Worm (Caenorhabditis elegans) whole organism, young adult: ENCODE results near the gene eat-2.

Experiments used
- B0019.2 ChIP-seq: fragments of 200-800 bp; sonication (Bioruptor generic); conservative IDR thresholded peaks from 2 replicates; pipeline ENCODE4 v1.3.6; 2022; ENCODE audit warnings: missing genetic modification reagents, missing genetic modification characterization, missing compliant biosample characterization
- D2030.7 ChIP-seq: fragments of 200-800 bp; sonication (Bioruptor generic); IDR thresholded peaks from 2 replicates; pipeline ENCODE4 v1.3.6; 2022; ENCODE audit warnings: missing genetic modification reagents, missing genetic modification characterization, missing compliant biosample characterization
- F22D6.2 ChIP-seq: sonication (generic microtip); optimal IDR thresholded peaks from 2 replicates; lab custom pipeline; 2016; ENCODE audit warnings: mild to moderate bottlenecking, missing genetic modification characterization, missing compliant biosample characterization
- T26A5.8 ChIP-seq: sonication (generic microtip); optimal IDR thresholded peaks from 2 replicates; lab custom pipeline; 2016; ENCODE audit warnings: missing genetic modification characterization, missing compliant biosample characterization
- ZK185.1 ChIP-seq: sonication (generic microtip); optimal IDR thresholded peaks from 2 replicates; lab custom pipeline; 2016; ENCODE audit warnings: mild to moderate bottlenecking, missing genetic modification characterization, missing compliant biosample characterization; ENCODE audit not compliant: poor library complexity, severe bottlenecking
- atf-7 ChIP-seq: sonication (generic microtip); optimal IDR thresholded peaks from 2 replicates; lab custom pipeline; 2017; ENCODE audit warnings: mild to moderate bottlenecking, missing genetic modification characterization, missing compliant biosample characterization
- bed-1 ChIP-seq: fragments of 200-800 bp; sonication (Bioruptor generic); IDR thresholded peaks from 2 replicates; pipeline ENCODE4 v1.3.6; 2022; ENCODE audit warnings: missing genetic modification reagents, missing genetic modification characterization, missing compliant biosample characterization
- cebp-1 ChIP-seq, 2 experiments: fragments of 200-800 bp in 1 of 2; sonication (Bioruptor generic) in 1 of 2; sonication (generic microtip) in 1 of 2; IDR thresholded peaks in 1 of 2; optimal IDR thresholded peaks in 1 of 2; 2 replicates each; pipeline versions ENCODE4 v1.3.6 to Lab custom; 2017 to 2022; ENCODE audit warnings: missing compliant biosample characterization in 2 of 2, missing genetic modification characterization in 2 of 2, mild to moderate bottlenecking in 1 of 2, missing genetic modification reagents in 1 of 2, moderate library complexity in 1 of 2
- efl-1 ChIP-seq: fragments of 150-350 bp; optimal IDR thresholded peaks from 2 replicates; lab custom pipeline; 2014; ENCODE audit warnings: missing biosample characterization, missing genetic modification reagents, missing genetic modification characterization
- egl-44 ChIP-seq: fragments of 200-800 bp; sonication (Bioruptor generic); IDR thresholded peaks from 2 replicates; pipeline ENCODE4 v1.3.6; 2022; ENCODE audit warnings: missing genetic modification reagents, missing genetic modification characterization, missing compliant biosample characterization
- ekl-4 ChIP-seq: fragments of 200-800 bp; sonication (Bioruptor generic); IDR thresholded peaks from 2 replicates; pipeline ENCODE4 v1.3.6; 2022; ENCODE audit warnings: missing genetic modification reagents, missing genetic modification characterization, missing compliant biosample characterization
- fkh-3 ChIP-seq: sonication (generic microtip); optimal IDR thresholded peaks from 2 replicates; lab custom pipeline; 2016; ENCODE audit warnings: mild to moderate bottlenecking, missing genetic modification characterization, missing compliant biosample characterization
- him-1 ChIP-seq: sonication (generic microtip); optimal IDR thresholded peaks from 2 replicates; lab custom pipeline; 2016; ENCODE audit warnings: missing genotype, missing genetic modification reagents, missing genetic modification characterization, missing compliant biosample characterization
- hrde-1 ChIP-seq: sonication (generic microtip); optimal IDR thresholded peaks from 2 replicates; lab custom pipeline; 2016; ENCODE audit warnings: missing genetic modification characterization, mild to moderate bottlenecking, missing compliant biosample characterization, moderate library complexity, missing genotype, missing genetic modification reagents, borderline replicate concordance
- lsl-1 ChIP-seq: fragments of 200-800 bp; sonication (Bioruptor generic); optimal IDR thresholded peaks from 2 replicates; lab custom pipeline; 2018; ENCODE audit warnings: mild to moderate bottlenecking, missing genetic modification characterization, moderate library complexity, missing compliant biosample characterization
- mel-28 ChIP-seq: sonication (generic microtip); optimal IDR thresholded peaks from 2 replicates; lab custom pipeline; 2016; ENCODE audit warnings: borderline replicate concordance, mild to moderate bottlenecking, missing genetic modification characterization, missing compliant biosample characterization
- mxl-1 ChIP-seq: sonication (generic microtip); optimal IDR thresholded peaks from 2 replicates; lab custom pipeline; 2016; ENCODE audit warnings: missing genetic modification characterization, missing compliant biosample characterization
- nhr-179 ChIP-seq: sonication (generic microtip); optimal IDR thresholded peaks from 2 replicates; lab custom pipeline; 2016; ENCODE audit warnings: mild to moderate bottlenecking, missing genetic modification characterization, missing compliant biosample characterization
- rpc-1 ChIP-seq, 2 experiments: fragments of 150-350 bp in 1 of 2; sonication (generic microtip) in 1 of 2; optimal IDR thresholded peaks; 2 replicates each; lab custom pipeline; 2014 to 2018; ENCODE audit warnings: missing biosample characterization in 1 of 2, missing genetic modification characterization in 1 of 2, missing genetic modification reagents in 1 of 2, missing genotype in 1 of 2
- sdz-38 ChIP-seq: sonication (generic microtip); optimal IDR thresholded peaks from 2 replicates; lab custom pipeline; 2016; ENCODE audit warnings: missing genotype, missing genetic modification characterization, missing compliant biosample characterization
- snpc-1.3 ChIP-seq: sonication (generic microtip); optimal IDR thresholded peaks from 2 replicates; lab custom pipeline; 2017; ENCODE audit warnings: missing genetic modification characterization, mild to moderate bottlenecking, missing compliant biosample characterization, antibody characterized with exemption, moderate library complexity, missing genotype, missing genetic modification reagents; ENCODE audit not compliant: insufficient read depth
- snpc-3.4 ChIP-seq: sonication (generic microtip); optimal IDR thresholded peaks from 2 replicates; lab custom pipeline; 2017; ENCODE audit warnings: missing genetic modification characterization, mild to moderate bottlenecking, missing compliant biosample characterization, antibody characterized with exemption, moderate library complexity, missing genotype, missing genetic modification reagents
- tlf-1 ChIP-seq: fragments of 200-800 bp; sonication (Bioruptor generic); optimal IDR thresholded peaks from 2 replicates; lab custom pipeline; 2018; ENCODE audit warnings: mild to moderate bottlenecking, missing genetic modification characterization, missing compliant biosample characterization
- unc-130 ChIP-seq: sonication (generic microtip); optimal IDR thresholded peaks from 2 replicates; lab custom pipeline; 2016; ENCODE audit warnings: missing genetic modification reagents, missing genetic modification characterization, missing compliant biosample characterization
- unc-62 ChIP-seq: fragments of 150-350 bp; optimal IDR thresholded peaks from 2 replicates; lab custom pipeline; 2014; ENCODE audit warnings: missing biosample characterization, missing genetic modification reagents, missing genetic modification characterization
- zfh-2 ChIP-seq: fragments of 200-800 bp; sonication (Bioruptor generic); conservative IDR thresholded peaks from 2 replicates; pipeline ENCODE4 v1.3.6; 2022; ENCODE audit warnings: missing genetic modification reagents, missing genetic modification characterization, missing compliant biosample characterization
- zim-3 ChIP-seq: sonication (generic microtip); optimal IDR thresholded peaks from 2 replicates; lab custom pipeline; 2017; ENCODE audit warnings: mild to moderate bottlenecking, missing genetic modification characterization, moderate library complexity, missing compliant biosample characterization
- ztf-22 ChIP-seq: fragments of 200-800 bp; sonication (Bioruptor generic); optimal IDR thresholded peaks from 2 replicates; lab custom pipeline; 2018; ENCODE audit warnings: mild to moderate bottlenecking, missing genetic modification characterization, moderate library complexity, missing compliant biosample characterization

The eat-2 gene

ce11 chrII:14205335-14205734, 33.9 kb upstream of the eat-2 start, which contains the start of gene ace-3:
ace-3 (plus strand) TSS chrII:14205635.
- TF ChIP-seq snpc-1.3 (tag; lab: Kevin White, UChicago) (no peak), zim-3 (tag; lab: Kevin White, UChicago) (no peak), sdz-38 (tag; lab: Kevin White, UChicago) (no peak), ekl-4 (GFP tag; lab: Robert Waterston, UW) (no peak), B0019.2 (no peak), D2030.7 (GFP tag; lab: Robert Waterston, UW) (no peak), unc-130 (no peak), F22D6.2 (no peak), mel-28 (tag; lab: Kevin White, UChicago) (no peak), lsl-1 (no peak), atf-7 (tag; lab: Kevin White, UChicago) (no peak), efl-1 (no peak), egl-44 (GFP tag; lab: Robert Waterston, UW) (no peak), nhr-179 (tag; lab: Kevin White, UChicago) (no peak), rpc-1 (optimal IDR thresholded peaks at IDR 0.05; lab: Kevin White, UChicago) (no peak), rpc-1 (tag; optimal IDR thresholded peaks at IDR 0.05; lab: Kevin White, UChicago) (no peak), ZK185.1 (tag; lab: Kevin White, UChicago) (no peak), mxl-1 (tag; lab: Kevin White, UChicago) (no peak), snpc-3.4 (tag; lab: Kevin White, UChicago) (no peak), him-1 (tag; lab: Kevin White, UChicago) (no peak)

ce11 chrII:14197499-14198096, 26.1 kb upstream of the eat-2 start, which contains the start of gene ace-4:
ace-4 (plus strand) TSS chrII:14198046.
- TF ChIP-seq B0019.2, result no peak
- 0 out of 2 replicates have a peak, but pooled peaks have one; percentile 12 for TF ChIP-seq zfh-2 (GFP tag; lab: Robert Waterston, UW)

- TF ChIP-seq nhr-179 (tag; lab: Kevin White, UChicago) (no peak), T26A5.8 (tag; lab: Kevin White, UChicago) (no peak), efl-1 (no peak), D2030.7 (GFP tag; lab: Robert Waterston, UW) (no peak)
Measured at ce11 chrII:14195931-14196330, 24.5 kb upstream of the eat-2 start.

- TF ChIP-seq lsl-1 (no peak), fkh-3 (no peak), unc-62 (no peak)
Measured at ce11 chrII:14187456-14187855, 16.0 kb upstream of the eat-2 start.

- TF ChIP-seq sdz-38 (tag; lab: Kevin White, UChicago) (no peak), tlf-1 (GFP tag; lab: Kevin White, UChicago) (no peak), ztf-22 (GFP tag; lab: Kevin White, UChicago) (no peak), zim-3 (tag; lab: Kevin White, UChicago) (no peak), bed-1 (GFP tag; lab: Robert Waterston, UW) (no peak), atf-7 (tag; lab: Kevin White, UChicago) (peak; percentile 6)
Measured at ce11 chrII:14186937-14187336, 15.5 kb upstream of the eat-2 start.

- TF ChIP-seq cebp-1 (GFP tag; IDR thresholded peaks at IDR 0.05; lab: Robert Waterston, UW) (no peak), cebp-1 (tag; optimal IDR thresholded peaks at IDR 0.05; lab: Kevin White, UChicago) (peak; percentile 91), hrde-1 (tag; lab: Kevin White, UChicago) (no peak), ztf-22 (GFP tag; lab: Kevin White, UChicago) (no peak)
Measured at ce11 chrII:14178233-14178969, 6.9 kb upstream of the eat-2 start, which contains the start of gene efhd-1. efhd-1 (plus strand) TSS chrII:14178814.
